Worm (Caenorhabditis elegans) whole organism, L2 larva: ENCODE results near the gene F35H10.6.

ENCODE experiments used
- R02D3.7 ChIP-seq: fragments of 150-350 bp; optimal IDR thresholded peaks from 2 replicates; lab custom pipeline; 2014; ENCODE audit warnings: missing biosample characterization, missing genetic modification characterization
- aly-2 ChIP-seq: fragments of 150-350 bp; optimal IDR thresholded peaks from 2 replicates; lab custom pipeline; 2014; ENCODE audit warnings: missing biosample characterization, missing genetic modification characterization
- ceh-82 ChIP-seq: fragments of 150-350 bp; optimal IDR thresholded peaks from 2 replicates; lab custom pipeline; 2014; ENCODE audit warnings: missing biosample characterization, missing genetic modification characterization
- lin-13 ChIP-seq: fragments of 150-350 bp; optimal IDR thresholded peaks from 2 replicates; lab custom pipeline; 2014; ENCODE audit warnings: missing biosample characterization, missing genetic modification reagents, missing genetic modification characterization
- lsy-2 ChIP-seq, 2 experiments: fragments of 150-350 bp in 1 of 2; sonication (generic microtip) in 1 of 2; optimal IDR thresholded peaks; 2 replicates each; lab custom pipeline; 2014 to 2017; ENCODE audit warnings: missing biosample characterization in 2 of 2, missing genetic modification characterization in 2 of 2
- mab-5 ChIP-seq: fragments of 150-350 bp; optimal IDR thresholded peaks from 2 replicates; lab custom pipeline; 2014; ENCODE audit warnings: missing biosample characterization, missing genetic modification characterization
- mdl-1 ChIP-seq, 2 experiments: fragments of 150-350 bp in 1 of 2; sonication (generic microtip) in 1 of 2; optimal IDR thresholded peaks; 2 replicates each; lab custom pipeline; 2017; ENCODE audit warnings: missing biosample characterization in 2 of 2, missing genetic modification characterization in 2 of 2
- nhr-237 ChIP-seq: fragments of 150-350 bp; optimal IDR thresholded peaks from 2 replicates; lab custom pipeline; 2014; ENCODE audit warnings: missing biosample characterization, missing genetic modification characterization
- nhr-25 ChIP-seq: fragments of 150-350 bp; sonication (generic microtip); optimal IDR thresholded peaks from 3 replicates; lab custom pipeline; 2014; ENCODE audit warnings: missing biosample characterization, missing genetic modification characterization
- nhr-6 ChIP-seq: fragments of 150-350 bp; optimal IDR thresholded peaks from 2 replicates; lab custom pipeline; 2014; ENCODE audit warnings: missing biosample characterization, missing genetic modification characterization
- skn-1 ChIP-seq: sonication (generic microtip); optimal IDR thresholded peaks from 2 replicates; lab custom pipeline; 2017; ENCODE audit warnings: missing biosample characterization, missing genetic modification characterization
- sma-3 ChIP-seq: sonication (generic microtip); optimal IDR thresholded peaks from 2 replicates; lab custom pipeline; 2016; ENCODE audit warnings: missing genetic modification reagents, missing genetic modification characterization, missing compliant biosample characterization
- unc-55 ChIP-seq: fragments of 150-350 bp; sonication (generic microtip); optimal IDR thresholded peaks from 3 replicates; lab custom pipeline; 2014; ENCODE audit warnings: missing biosample characterization, missing genetic modification reagents, missing genetic modification characterization
- ztf-4 ChIP-seq: fragments of 150-350 bp; optimal IDR thresholded peaks from 2 replicates; lab custom pipeline; 2014; ENCODE audit warnings: missing biosample characterization, missing genetic modification characterization

ce11 chrIV:8255221-8255620 lies 44.5 kb upstream of the F35H10.6 start:
- no peak for TF ChIP-seq mdl-1 (tag; optimal IDR thresholded peaks at IDR 0.05; lab: Kevin White, UChicago)
- no peak for TF ChIP-seq nhr-25 (tag; lab: Kevin White, UChicago)
- no peak for TF ChIP-seq nhr-237 (tag; lab: Kevin White, UChicago)
- TF ChIP-seq aly-2 (tag; lab: Kevin White, UChicago), result no peak
- TF ChIP-seq ceh-82 (tag; lab: Kevin White, UChicago), result no peak
- no peak for TF ChIP-seq R02D3.7 (tag; lab: Kevin White, UChicago)
- TF ChIP-seq unc-55 (GFP tag; lab: Kevin White, UChicago), result no peak
- TF ChIP-seq mab-5 (tag; lab: Kevin White, UChicago), result no peak
- TF ChIP-seq nhr-6 (tag; lab: Kevin White, UChicago), result no peak
- no peak for TF ChIP-seq lsy-2 (tag; optimal IDR thresholded peaks at IDR 0.05; lab: Kevin White, UChicago)
- no peak for TF ChIP-seq lin-13
- no peak for TF ChIP-seq skn-1 (tag; lab: Kevin White, UChicago)
- TF ChIP-seq sma-3, result no peak
- TF ChIP-seq ztf-4 (tag; lab: Kevin White, UChicago), result no peak
